Fruit fly (Drosophila melanogaster): ENCODE data around the gene CG18789.
A peak's percentile ranks its signal among the peaks of the same experiment; 100 is the strongest.

CG18789 gene

dm6 chr2L:12021193-12021592 is 26.0 kb upstream of the CG18789 start (continued):
- TF ChIP-seq CG10654 (GFP tag; optimal IDR thresholded peaks at IDR 0.05) (peak; percentile 23), stc (GFP tag; IDR thresholded peaks at IDR 0.05) (no peak), Eip74EF (GFP tag; optimal IDR thresholded peaks at IDR 0.05) (peak in 1 of 2 experiments; percentile 79), CG18764 (GFP tag; optimal IDR thresholded peaks at IDR 0.05) (peak; percentile 46), zen (tag; optimal IDR thresholded peaks at IDR 0.05) (no peak), CG10147 (GFP tag; optimal IDR thresholded peaks at IDR 0.05) (peak; percentile 34), CG4360 (GFP tag; IDR thresholded peaks at IDR 0.05) (no peak; the same call in 1 of the 2 replicates), Optix (GFP tag; IDR thresholded peaks at IDR 0.05) (no peak), CG2129 (GFP tag; IDR thresholded peaks at IDR 0.05; ENCODE audit: partially characterized antibody) (no peak), CG12155 (GFP tag; optimal IDR thresholded peaks at IDR 0.05) (peak; percentile 1), mam (GFP tag; optimal IDR thresholded peaks at IDR 0.05) (no peak), slou (GFP tag; optimal IDR thresholded peaks at IDR 0.05) (no peak), tio (GFP tag; optimal IDR thresholded peaks at IDR 0.05) (no peak), gcm2 (GFP tag; optimal IDR thresholded peaks at IDR 0.05) (no peak), Dbx (GFP tag; IDR thresholded peaks at IDR 0.05) (peak; percentile 58; the same call in 1 of the 3 replicates), CG17912 (GFP tag; optimal IDR thresholded peaks at IDR 0.05) (peak; percentile 8), Scr (GFP tag; IDR thresholded peaks at IDR 0.05; ENCODE audit: partially characterized antibody) (no peak), CG12299 (tag; optimal IDR thresholded peaks at IDR 0.05) (peak; percentile 89), tx (GFP tag; optimal IDR thresholded peaks at IDR 0.05) (no peak), ase (GFP tag; IDR thresholded peaks at IDR 0.05) (no peak), CG2678 (tag; optimal IDR thresholded peaks at IDR 0.05) (peak; percentile 72), sens (GFP tag) (peak; percentile 96), CG1233 (GFP tag; optimal IDR thresholded peaks at IDR 0.05) (peak; percentile 65), CG10565 (GFP tag; optimal IDR thresholded peaks at IDR 0.05) (no peak), CG2199 (GFP tag; IDR thresholded peaks at IDR 0.05) (no peak), CG7745 (tag; optimal IDR thresholded peaks at IDR 0.05) (peak; percentile 71), CG14710 (tag; optimal IDR thresholded peaks at IDR 0.05) (peak; percentile 63), inv (GFP tag; IDR thresholded peaks at IDR 0.05; ENCODE audit: partially characterized antibody) (no peak), Gug (GFP tag; IDR thresholded peaks at IDR 0.05) (no peak; the same call in 3 of the 4 replicates), CG9215 (GFP tag; IDR thresholded peaks at IDR 0.05) (no peak), CG15601 (tag; optimal IDR thresholded peaks at IDR 0.05) (peak; percentile 84), pan (optimal IDR thresholded peaks at IDR 0.05) (no peak), pan (GFP tag; optimal IDR thresholded peaks at IDR 0.05 in 1 of 2, IDR thresholded peaks at IDR 0.05 in 1 of 2) (no peak), CG12769 (tag; optimal IDR thresholded peaks at IDR 0.05) (no peak), insv (GFP tag; optimal IDR thresholded peaks at IDR 0.05) (peak in 1 of 2 experiments; percentile 53), CG13296 (GFP tag; optimal IDR thresholded peaks at IDR 0.05) (peak; percentile 65), dmrt11E (tag; optimal IDR thresholded peaks at IDR 0.05) (peak; percentile 69), zfh1 (GFP tag; IDR thresholded peaks at IDR 0.05) (peak; percentile 46; the same call in 2 of the 3 replicates), cato (GFP tag; optimal IDR thresholded peaks at IDR 0.05; ENCODE audit: borderline replicate concordance) (peak; percentile 34), CG11247 (GFP tag; IDR thresholded peaks at IDR 0.05) (peak; percentile 50; the same call in 1 of the 2 replicates), gem (tag; optimal IDR thresholded peaks at IDR 0.05) (peak; percentile 73), ranshi (GFP tag; IDR thresholded peaks at IDR 0.05) (peak; percentile 61; the same call in 1 of the 2 replicates), CG43689 (GFP tag; IDR thresholded peaks at IDR 0.05) (no peak), CG8388 (GFP tag; optimal IDR thresholded peaks at IDR 0.05) (peak; percentile 42), Nf-YC (tag; optimal IDR thresholded peaks at IDR 0.05) (no peak), Ets65A (GFP tag) (no peak), CG2116 (GFP tag; optimal IDR thresholded peaks at IDR 0.05) (peak; percentile 55), CG11398 (GFP tag; optimal IDR thresholded peaks at IDR 0.05) (peak; percentile 54), CG13775 (GFP tag; optimal IDR thresholded peaks at IDR 0.05) (peak; percentile 26), CG32772 (GFP tag; IDR thresholded peaks at IDR 0.05) (no peak), fd102C (GFP tag; optimal IDR thresholded peaks at IDR 0.05) (peak; percentile 19)
